Fruit fly (Drosophila melanogaster) whole organism, larva: ENCODE measurements around the gene CG11436.
A peak's percentile ranks its signal among the peaks of the same experiment; 100 is the strongest.

Source experiments
- noc ChIP-seq: fragments of 200-800 bp; sonication (Bioruptor generic); optimal IDR thresholded peaks from 3 replicates; lab custom pipeline; 2019; ENCODE audit warnings: missing biosample characterization, mild to moderate bottlenecking, missing genetic modification characterization, moderate library complexity

The CG11436 gene

dm6 chrX:4551717-4552116 is at the start of gene CG11436, which contains the start of gene CG3527:
TSS of gene CG11436 (minus strand) at chrX:4551878.
TSS of gene CG3527 (plus strand) at chrX:4551973.
- TF ChIP-seq noc (tag; lab: Kevin White, UChicago): no peak

dm6 chrX:4599897-4600469 is 48.3 kb upstream of the CG11436 start:
- no peak for TF ChIP-seq noc (tag; lab: Kevin White, UChicago)

dm6 chrX:4596467-4597183 is 44.9 kb upstream of the CG11436 start:
- TF ChIP-seq noc (tag; lab: Kevin White, UChicago): no peak

DNA sequence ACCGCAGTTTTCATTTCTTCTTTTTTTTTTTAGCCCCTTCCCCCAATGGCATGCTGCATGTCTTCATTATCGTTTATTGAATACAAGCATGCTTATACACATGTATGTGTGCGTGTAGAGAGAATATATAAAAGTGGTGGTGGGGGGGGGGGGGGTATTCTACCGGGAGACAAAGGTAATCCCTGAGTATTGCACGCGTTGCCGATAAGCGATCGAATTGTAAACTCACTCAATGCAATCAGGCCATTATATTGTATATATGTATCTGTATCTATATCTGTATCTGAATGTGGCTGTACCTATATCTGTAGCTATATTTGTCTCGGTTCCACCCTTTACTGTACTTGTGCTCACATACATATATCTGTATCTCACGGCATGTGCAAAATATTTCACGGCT is 40.6 kb upstream of the CG11436 start:
- TF ChIP-seq noc (tag; lab: Kevin White, UChicago): no peak

- TF ChIP-seq noc (tag; lab: Kevin White, UChicago): no peak
Observed at dm6 chrX:4590772-4591064, 39.0 kb upstream of the CG11436 start.

DNA sequence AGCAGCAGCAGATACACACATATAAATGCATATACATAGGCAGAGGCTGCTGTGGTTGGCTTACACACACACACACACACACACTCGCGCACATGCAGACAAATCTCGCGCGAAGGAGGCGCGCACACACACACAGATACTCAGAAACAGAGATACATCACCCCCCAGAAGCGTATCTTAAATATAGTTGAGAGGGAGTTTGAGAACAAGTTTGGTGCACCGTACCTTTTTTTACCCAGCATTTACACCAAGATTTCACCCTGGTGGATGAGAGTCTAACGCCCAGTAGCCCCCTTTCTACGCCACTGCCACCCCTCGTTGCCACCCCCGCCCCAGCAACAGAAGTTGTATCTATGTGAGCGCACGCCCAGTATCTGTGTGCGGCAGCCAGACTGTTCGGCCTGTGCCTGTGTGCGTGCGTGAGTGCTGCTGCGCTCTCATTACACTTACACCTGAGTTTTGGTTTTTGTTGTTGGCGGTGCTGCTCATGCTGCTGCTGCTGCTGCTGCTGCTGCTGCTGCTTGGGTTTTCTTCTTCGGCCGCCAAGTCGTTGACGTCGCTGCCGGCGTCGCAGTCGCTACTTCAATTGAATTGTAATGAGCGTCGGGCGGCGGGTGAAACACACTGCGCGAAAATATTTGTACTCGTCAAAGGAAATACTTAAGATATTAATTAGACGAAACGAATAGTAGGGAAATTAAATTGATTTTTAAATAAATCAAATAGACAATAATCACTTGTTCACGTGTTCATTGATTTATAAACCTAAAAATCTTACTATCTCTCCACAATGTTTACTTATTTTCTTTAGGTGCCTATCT is 38.5 kb upstream of the CG11436 start:
- no peak for TF ChIP-seq noc (tag; lab: Kevin White, UChicago)

DNA sequence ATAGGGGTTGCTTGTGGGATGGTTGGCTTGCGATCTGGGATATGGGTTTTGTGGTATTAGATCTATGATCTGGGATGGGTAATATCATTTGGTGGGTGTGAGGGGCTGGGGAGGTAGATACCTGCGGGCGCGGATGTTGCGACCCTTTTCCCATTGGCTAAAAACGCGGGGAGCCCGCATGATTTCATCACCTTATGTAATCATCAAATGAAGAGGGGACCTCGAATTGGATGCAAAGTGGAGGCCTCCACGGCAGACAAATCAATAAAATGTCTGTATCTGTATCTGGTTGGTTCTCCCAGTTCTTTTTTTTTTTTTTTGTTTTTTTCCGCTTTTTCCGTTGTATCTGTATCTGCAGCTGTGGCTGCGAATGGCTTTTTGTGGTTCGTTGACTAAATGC is 37.3 kb upstream of the CG11436 start:
- TF ChIP-seq noc (tag; lab: Kevin White, UChicago): no peak

- peak; percentile 19 for TF ChIP-seq noc (tag; lab: Kevin White, UChicago)
Observed at dm6 chrX:4587584-4587983, 35.9 kb upstream of the CG11436 start.

dm6 chrX:4582422-4582821 is 30.7 kb upstream of the CG11436 start:
- no peak for TF ChIP-seq noc (tag; lab: Kevin White, UChicago)

DNA sequence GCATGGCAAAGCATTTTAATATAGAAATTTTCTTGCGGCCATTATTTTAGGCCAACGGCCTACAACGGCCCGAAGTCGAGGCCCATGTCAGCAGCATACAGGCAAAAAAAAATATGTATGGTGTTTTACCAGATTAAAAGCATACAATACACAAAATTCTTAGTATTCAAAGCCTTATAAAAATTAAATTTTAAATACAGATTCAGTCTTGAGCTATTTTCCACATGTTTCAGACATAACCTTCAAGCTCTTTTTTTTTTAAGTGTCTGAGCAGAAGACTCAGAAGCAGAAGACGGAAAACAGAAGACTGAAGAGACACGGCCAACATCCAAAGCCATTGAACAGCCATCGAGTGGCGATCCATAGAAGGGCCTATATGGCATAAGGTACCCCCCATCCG is 30.1 kb upstream of the CG11436 start:
- no peak for TF ChIP-seq noc (tag; lab: Kevin White, UChicago)

DNA sequence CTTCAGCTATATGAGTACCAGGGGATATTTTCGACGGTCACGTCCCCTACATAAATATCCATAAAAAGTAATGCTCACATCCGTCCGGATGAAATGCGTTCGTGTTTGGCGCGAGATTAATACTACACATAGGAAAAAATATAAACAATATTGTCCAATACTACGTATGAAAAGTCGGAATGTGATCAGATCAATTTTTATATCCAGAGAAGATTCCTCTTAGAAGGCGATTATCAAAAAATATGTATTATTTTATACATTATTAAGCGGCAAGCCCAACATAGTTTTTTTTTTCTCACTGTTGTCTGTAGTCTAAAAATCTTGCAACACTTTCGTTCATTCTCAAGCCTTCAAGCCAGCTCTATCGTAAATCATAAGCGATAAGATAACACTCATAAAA is 22.3 kb upstream of the CG11436 start:
- no peak for TF ChIP-seq noc (tag; lab: Kevin White, UChicago)

DNA sequence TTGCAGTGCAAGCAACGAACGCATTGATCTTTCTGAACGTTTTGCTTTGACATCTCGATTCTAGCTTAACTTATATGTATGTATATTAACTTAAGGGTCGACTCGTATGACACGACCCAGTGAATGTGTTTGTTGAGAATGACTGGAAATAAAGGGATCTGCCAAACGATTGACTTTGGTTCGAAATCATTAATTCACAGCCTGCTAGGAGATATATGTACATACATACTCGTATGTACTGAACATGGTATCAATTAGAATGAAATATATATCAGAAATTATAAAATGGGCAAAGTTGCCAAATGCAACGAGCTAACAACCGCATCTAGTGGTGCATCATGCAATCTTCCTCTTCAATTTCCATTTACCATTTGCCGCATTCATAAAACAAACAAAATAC is 20.2 kb upstream of the CG11436 start, which contains the start of gene CG12684:
Gene CG12684, minus strand, starts transcription at position 101 of the 400 bp plus-strand sequence.
- TF ChIP-seq noc (tag; lab: Kevin White, UChicago): no peak

dm6 chrX:4564962-4565361 is 13.3 kb upstream of the CG11436 start:
- TF ChIP-seq noc (tag; lab: Kevin White, UChicago): no peak

dm6 chrX:4563980-4564379 is 12.3 kb upstream of the CG11436 start:
- TF ChIP-seq noc (tag; lab: Kevin White, UChicago): no peak

dm6 chrX:4560182-4560845 is 8.6 kb upstream of the CG11436 start:
- TF ChIP-seq noc (tag; lab: Kevin White, UChicago): no peak

DNA sequence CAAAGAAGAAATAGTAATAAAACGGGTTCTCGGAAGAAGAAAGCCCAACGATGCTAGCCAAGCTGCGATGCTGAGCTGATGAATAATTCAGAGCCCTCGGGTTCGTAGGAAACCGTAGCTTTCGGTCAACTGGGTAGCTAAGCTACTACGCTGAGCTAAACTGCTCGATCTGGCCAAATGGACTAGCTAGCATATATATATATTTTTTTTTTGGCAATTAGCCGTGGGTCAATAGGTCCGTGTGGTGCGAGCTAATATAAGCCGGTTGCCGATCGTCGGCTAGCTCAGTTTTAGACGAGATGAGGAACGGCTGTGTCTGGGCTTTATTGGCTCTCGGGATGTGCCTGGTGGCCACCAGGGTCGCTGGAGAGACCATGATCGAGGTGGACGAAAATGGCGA is 6.1 kb upstream of the CG11436 start, which contains the start of gene CG3546:
Gene CG3546, plus strand, starts transcription at position 301 of the 400 bp plus-strand sequence.
- no peak for TF ChIP-seq noc (tag; lab: Kevin White, UChicago)
